Worm (Caenorhabditis elegans) whole organism, L4 larva: ENCODE measurements around the gene Y51A2B.6.
"Not testable (repeated sequence)": the region's sequence is repeated elsewhere in the genome, so short reads cannot be mapped to it uniquely, and the experiment has no call there.

Experiments used
- F10B5.3 ChIP-seq: sonication (generic microtip); optimal IDR thresholded peaks from 2 replicates; lab custom pipeline; 2016; ENCODE audit warnings: mild to moderate bottlenecking, missing genetic modification characterization, missing compliant biosample characterization
- F26F4.8 ChIP-seq: fragments of 200-800 bp; sonication (Bioruptor generic); conservative IDR thresholded peaks from 2 replicates; pipeline ENCODE4 v1.3.6; 2022; ENCODE audit warnings: missing genetic modification characterization, missing compliant biosample characterization
- aha-1 ChIP-seq: fragments of 150-350 bp; peaks from one replicate; lab custom pipeline; 2014; ENCODE audit warnings: missing biosample characterization, missing genetic modification characterization
- aly-2 ChIP-seq: sonication (generic microtip); optimal IDR thresholded peaks from 2 replicates; lab custom pipeline; 2018; ENCODE audit warnings: missing biosample characterization, missing genetic modification characterization
- ama-1 ChIP-seq: fragments of 150-350 bp; optimal IDR thresholded peaks from 2 replicates; lab custom pipeline; 2014; ENCODE audit warnings: inconsistent platforms, mixed read lengths
- arid-1 ChIP-seq: fragments of 200-800 bp; sonication (Bioruptor generic); conservative IDR thresholded peaks from 2 replicates; pipeline ENCODE4 v1.3.6; 2022; ENCODE audit warnings: missing genetic modification reagents, missing genetic modification characterization, missing compliant biosample characterization
- ceh-20 ChIP-seq: fragments of 200-800 bp; sonication (Bioruptor generic); IDR thresholded peaks from 2 replicates; pipeline ENCODE4 v1.3.6; 2022; ENCODE audit warnings: missing genetic modification reagents, missing genetic modification characterization, missing compliant biosample characterization
- daf-19 ChIP-seq: fragments of 200-800 bp; sonication (Bioruptor generic); conservative IDR thresholded peaks from 2 replicates; pipeline ENCODE4 v1.3.6; 2022; ENCODE audit warnings: missing genetic modification characterization, missing compliant biosample characterization
- daf-8 ChIP-seq: fragments of 200-800 bp; sonication (Bioruptor generic); IDR thresholded peaks from 2 replicates; pipeline ENCODE4 v1.3.6; 2022; ENCODE audit warnings: missing genetic modification characterization, missing compliant biosample characterization
- dmd-6 ChIP-seq: fragments of 200-800 bp; sonication (Bioruptor generic); IDR thresholded peaks from 2 replicates; pipeline ENCODE4 v1.3.6; 2022; ENCODE audit warnings: missing genetic modification reagents, missing genetic modification characterization, missing compliant biosample characterization
- dmd-8 ChIP-seq: fragments of 200-800 bp; sonication (Bioruptor generic); IDR thresholded peaks from 2 replicates; pipeline ENCODE4 v1.3.6; 2022; ENCODE audit warnings: missing genetic modification characterization, missing compliant biosample characterization
- dpl-1 ChIP-seq: fragments of 150-350 bp; optimal IDR thresholded peaks from 2 replicates; lab custom pipeline; 2014; ENCODE audit warnings: missing biosample characterization, missing genetic modification reagents, missing genetic modification characterization
- hlh-11 ChIP-seq: fragments of 200-800 bp; sonication (Bioruptor generic); optimal IDR thresholded peaks from 2 replicates; lab custom pipeline; 2018; ENCODE audit warnings: mild to moderate bottlenecking, missing genetic modification characterization, missing compliant biosample characterization
- hmg-1.1 ChIP-seq: fragments of 200-800 bp; sonication (Bioruptor generic); IDR thresholded peaks from 2 replicates; pipeline ENCODE4 v1.3.6; 2022; ENCODE audit warnings: missing genetic modification reagents, missing genetic modification characterization, missing compliant biosample characterization
- lin-1 ChIP-seq: fragments of 200-800 bp; sonication (Bioruptor generic); IDR thresholded peaks from 2 replicates; pipeline ENCODE4 v1.3.6; 2022; ENCODE audit warnings: missing genetic modification reagents, missing genetic modification characterization, missing compliant biosample characterization
- lin-13 ChIP-seq: fragments of 150-350 bp; optimal IDR thresholded peaks from 2 replicates; lab custom pipeline; 2014; ENCODE audit warnings: missing biosample characterization, missing genetic modification reagents, missing genetic modification characterization
- lin-15B ChIP-seq: fragments of 150-350 bp; sonication (generic microtip); optimal IDR thresholded peaks from 3 replicates; lab custom pipeline; 2014; ENCODE audit warnings: missing biosample characterization, missing genetic modification characterization
- lin-29 ChIP-seq: fragments of 200-800 bp; sonication (Bioruptor generic); IDR thresholded peaks from 2 replicates; pipeline ENCODE4 v1.3.6; 2022; ENCODE audit warnings: missing genetic modification reagents, missing genetic modification characterization, missing compliant biosample characterization
- lin-38 ChIP-seq: fragments of 200-800 bp; sonication (Bioruptor generic); IDR thresholded peaks from 2 replicates; pipeline ENCODE4 v1.3.6; 2022; ENCODE audit warnings: missing genetic modification reagents, missing genetic modification characterization, missing compliant biosample characterization
- lin-39 ChIP-seq: fragments of 150-350 bp; optimal IDR thresholded peaks from 2 replicates; lab custom pipeline; 2014; ENCODE audit warnings: missing biosample characterization, missing genetic modification reagents, missing genetic modification characterization
- lir-3 ChIP-seq: sonication (generic microtip); optimal IDR thresholded peaks from 2 replicates; lab custom pipeline; 2016; ENCODE audit warnings: mild to moderate bottlenecking, missing genetic modification characterization, missing compliant biosample characterization
- mdl-1 ChIP-seq, 2 experiments: fragments of 150-350 bp in 1 of 2; sonication (generic microtip) in 1 of 2; optimal IDR thresholded peaks; 2 replicates each; lab custom pipeline; 2014 to 2017; ENCODE audit warnings: missing biosample characterization in 2 of 2, missing genetic modification characterization in 2 of 2
- mes-2 ChIP-seq: sonication (generic microtip); optimal IDR thresholded peaks from 2 replicates; lab custom pipeline; 2016; ENCODE audit warnings: missing genotype, mild to moderate bottlenecking, missing genetic modification characterization, missing compliant biosample characterization; ENCODE audit not compliant: poor library complexity, severe bottlenecking
- mxl-2 ChIP-seq: fragments of 200-800 bp; sonication (Bioruptor generic); conservative IDR thresholded peaks from 2 replicates; pipeline ENCODE4 v1.3.6; 2022; ENCODE audit warnings: missing genetic modification reagents, missing genetic modification characterization, missing compliant biosample characterization
- nhr-102 ChIP-seq: sonication (generic microtip); optimal IDR thresholded peaks from 2 replicates; lab custom pipeline; 2016; ENCODE audit warnings: mild to moderate bottlenecking, missing genetic modification characterization, moderate library complexity, missing compliant biosample characterization
- nhr-11 ChIP-seq: fragments of 150-350 bp; optimal IDR thresholded peaks from 2 replicates; lab custom pipeline; 2014; ENCODE audit warnings: missing biosample characterization, missing genetic modification characterization
- nhr-111 ChIP-seq: fragments of 200-800 bp; sonication (Bioruptor generic); optimal IDR thresholded peaks from 2 replicates; lab custom pipeline; 2018; ENCODE audit warnings: mild to moderate bottlenecking, missing genetic modification characterization, missing compliant biosample characterization
- nhr-77 ChIP-seq: fragments of 150-350 bp; optimal IDR thresholded peaks from 2 replicates; lab custom pipeline; 2014; ENCODE audit warnings: missing biosample characterization, missing genetic modification characterization
- php-3 ChIP-seq: fragments of 200-800 bp; sonication (Bioruptor generic); IDR thresholded peaks from 2 replicates; pipeline ENCODE4 v1.3.6; 2022; ENCODE audit warnings: missing genetic modification reagents, missing genetic modification characterization, missing compliant biosample characterization
- pqm-1 ChIP-seq: sonication (generic microtip); optimal IDR thresholded peaks from 2 replicates; lab custom pipeline; 2017; ENCODE audit warnings: missing biosample characterization, missing genetic modification characterization
- set-16 ChIP-seq: fragments of 200-800 bp; sonication (Bioruptor generic); IDR thresholded peaks from 2 replicates; pipeline ENCODE4 v1.3.6; 2022; ENCODE audit warnings: missing genetic modification reagents, missing genetic modification characterization, missing compliant biosample characterization
- unc-130 ChIP-seq: sonication (generic microtip); optimal IDR thresholded peaks from 2 replicates; lab custom pipeline; 2016; ENCODE audit warnings: missing genetic modification reagents, missing genetic modification characterization, missing compliant biosample characterization
- unc-39 ChIP-seq: sonication (generic microtip); optimal IDR thresholded peaks from 2 replicates; lab custom pipeline; 2017; ENCODE audit warnings: missing biosample characterization, missing genetic modification characterization
- vab-7 ChIP-seq: fragments of 200-800 bp; sonication (Bioruptor generic); IDR thresholded peaks from 2 replicates; pipeline ENCODE4 v1.3.6; 2022; ENCODE audit warnings: missing genetic modification reagents, missing genetic modification characterization, missing compliant biosample characterization
- zag-1 ChIP-seq: fragments of 150-350 bp; optimal IDR thresholded peaks from 2 replicates; lab custom pipeline; 2014; ENCODE audit warnings: missing biosample characterization, missing genetic modification characterization
- ztf-7 ChIP-seq: fragments of 150-350 bp; optimal IDR thresholded peaks from 2 replicates; lab custom pipeline; 2014; ENCODE audit warnings: missing biosample characterization, missing genetic modification characterization

The Y51A2B.6 gene

ce11 chrV:18394203-18394602 lies at the start of gene Y51A2B.6:
TSS of gene Y51A2B.6 (minus strand) at chrV:18394303.
- no peak for TF ChIP-seq php-3 (GFP tag; lab: Robert Waterston, UW)
- no peak for TF ChIP-seq lin-39 (tag; lab: Kevin White, UChicago)
- TF ChIP-seq daf-19 (GFP tag; lab: Robert Waterston, UW) = no peak
- no peak for TF ChIP-seq dpl-1
- no peak for TF ChIP-seq pqm-1 (tag; lab: Kevin White, UChicago)
- no peak for TF ChIP-seq lin-15B (tag; lab: Kevin White, UChicago)
- TF ChIP-seq vab-7 = no peak
- TF ChIP-seq zag-1 (tag; lab: Kevin White, UChicago) = no peak
- no peak for TF ChIP-seq hlh-11 (tag; lab: Kevin White, UChicago)
- no peak for TF ChIP-seq mes-2 (tag; lab: Kevin White, UChicago)
- TF ChIP-seq lin-29 (GFP tag; lab: Robert Waterston, UW) = no peak
- no peak for TF ChIP-seq unc-39
- no peak for TF ChIP-seq nhr-11 (tag; lab: Kevin White, UChicago)
- TF ChIP-seq set-16 = no peak
- no peak for TF ChIP-seq dmd-8 (GFP tag; lab: Robert Waterston, UW)
- TF ChIP-seq lir-3 (tag; lab: Kevin White, UChicago) = no peak
- TF ChIP-seq, all 104 proteins: peak for 0

ce11 chrV:18439469-18439868 lies 45.4 kb upstream of the Y51A2B.6 start, which contains the start of gene ZK262.9:
TSS of gene ZK262.9 (plus strand) at chrV:18439769.
- TF ChIP-seq dmd-8 (GFP tag; lab: Robert Waterston, UW); lin-38; nhr-102 (tag; lab: Kevin White, UChicago): not testable (repeated sequence)

ce11 chrV:18438081-18438480 lies 44.0 kb upstream of the Y51A2B.6 start, which contains the start of gene ZK262.8:
TSS of gene ZK262.8 (plus strand) at chrV:18438381.
- TF ChIP-seq ama-1 (lab: Kevin White, UChicago) (no peak), unc-130 (GFP tag; lab: Kevin White, UChicago) (no peak), ztf-7 (tag; lab: Kevin White, UChicago) (no peak), aly-2 (no peak), nhr-111 (GFP tag; lab: Kevin White, UChicago) (no peak), arid-1 (GFP tag; lab: Robert Waterston, UW) (no peak), lin-39 (tag; lab: Kevin White, UChicago) (no peak), lir-3 (tag; lab: Kevin White, UChicago) (no peak), pqm-1 (tag; lab: Kevin White, UChicago) (no peak), nhr-77 (no peak), hmg-1.1 (GFP tag; lab: Robert Waterston, UW) (no peak), daf-8 (no peak)

DNA sequence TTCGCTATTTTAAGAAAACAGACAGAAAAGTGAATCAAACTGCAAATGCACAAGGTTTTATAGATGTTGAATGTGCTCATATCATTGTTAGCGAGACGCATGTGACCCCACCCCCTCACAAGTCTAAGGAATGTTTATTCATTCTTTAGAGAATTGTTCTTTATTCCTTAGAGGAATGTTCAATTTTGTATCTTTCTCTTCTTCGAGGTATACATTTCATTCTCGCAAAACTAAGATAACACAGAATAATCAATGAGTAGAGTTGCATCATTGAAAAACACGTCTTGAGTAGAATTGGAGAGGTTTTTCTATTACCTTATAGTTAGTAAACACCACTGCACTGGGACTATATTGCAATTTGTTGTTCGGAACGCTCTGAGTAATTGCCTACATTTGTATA lies 40.9 kb upstream of the Y51A2B.6 start, which contains the start of gene ZK262.20:
Gene ZK262.20, minus strand, starts transcription at position 101 of the 400 bp plus-strand sequence.
- TF ChIP-seq lir-3 (tag; lab: Kevin White, UChicago) = no peak
- TF ChIP-seq F26F4.8 (GFP tag; lab: Robert Waterston, UW) = no peak
- no peak for TF ChIP-seq ceh-20 (GFP tag; lab: Robert Waterston, UW)
- TF ChIP-seq mxl-2 (GFP tag; lab: Robert Waterston, UW) = no peak
- TF ChIP-seq lin-1 = no peak
- TF ChIP-seq lin-13 (GFP tag; lab: Kevin White, UChicago) = no peak
- no peak for TF ChIP-seq lin-39 (tag; lab: Kevin White, UChicago)

DNA sequence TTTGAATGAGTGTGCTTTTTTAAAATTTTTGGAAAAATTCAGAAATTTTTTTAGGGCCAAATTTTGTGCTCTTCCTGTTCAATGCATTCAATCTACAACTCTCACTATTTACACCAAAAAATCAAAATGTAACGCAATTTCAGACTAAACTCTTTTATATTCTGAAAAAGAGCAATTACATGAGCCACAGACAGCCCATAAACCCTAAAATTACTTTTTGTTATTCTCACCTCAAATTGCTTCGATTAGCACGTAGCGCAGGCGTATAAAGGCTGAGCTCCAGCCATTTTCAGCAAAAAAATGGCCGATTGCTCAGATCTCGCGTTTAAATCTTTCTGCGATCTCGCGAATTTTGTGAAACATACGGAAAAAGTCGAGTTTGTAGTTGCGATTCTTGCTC lies 37.3 kb upstream of the Y51A2B.6 start, which contains the start of gene srw-82:
Gene srw-82, plus strand, starts transcription at position 301 of the 400 bp plus-strand sequence.
- TF ChIP-seq mdl-1 (tag; optimal IDR thresholded peaks at IDR 0.05; lab: Kevin White, UChicago) (no peak), F10B5.3 (tag; lab: Kevin White, UChicago) (no peak), nhr-102 (tag; lab: Kevin White, UChicago) (no peak), dmd-6 (no peak), aha-1 (tag; lab: Kevin White, UChicago) (peak; percentile 89)
